Fruit fly (Drosophila melanogaster): ENCODE data around the gene Mettl3.

DNA sequence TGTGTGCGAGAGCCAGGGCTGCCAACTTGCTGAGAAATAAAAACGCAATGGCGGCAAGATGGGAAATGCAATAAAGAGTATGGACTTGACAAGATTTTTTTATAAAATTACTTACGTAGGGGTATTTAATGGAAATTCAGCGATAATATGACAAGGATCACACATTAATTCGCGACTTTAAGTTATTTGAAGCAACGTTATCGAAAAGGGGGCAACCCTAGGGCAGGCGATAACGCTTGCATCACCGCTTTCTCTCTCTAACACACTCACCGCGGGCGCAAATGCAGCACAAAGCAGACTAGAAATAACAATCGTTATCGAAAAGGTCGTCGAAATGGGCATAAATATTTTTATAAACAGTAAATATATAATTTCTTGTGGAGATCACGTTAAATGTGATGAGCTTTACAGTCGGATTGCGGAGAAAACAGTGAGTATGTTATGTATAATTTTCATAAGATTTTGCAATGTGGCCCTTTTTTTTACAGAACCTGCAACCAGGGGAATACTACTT, 16.1 kb downstream of the Mettl3 start, which contains the start of gene Rox8:
- TF ChIP-seq Mio (GFP tag; optimal IDR thresholded peaks at IDR 0.05), result no peak
- TF ChIP-seq pan (optimal IDR thresholded peaks at IDR 0.05), result no peak
- no peak for TF ChIP-seq Dfd (GFP tag; optimal IDR thresholded peaks at IDR 0.05)
- peak; percentile 52 for TF ChIP-seq woc (GFP tag; optimal IDR thresholded peaks at IDR 0.05)
- TF ChIP-seq Hr78 (GFP tag; optimal IDR thresholded peaks at IDR 0.05), result no peak
- TF ChIP-seq Jra (GFP tag; optimal IDR thresholded peaks at IDR 0.05), result no peak
- peak; percentile 30 for TF ChIP-seq ey (GFP tag; optimal IDR thresholded peaks at IDR 0.05)
- peak; percentile 96 for TF ChIP-seq psq (GFP tag; optimal IDR thresholded peaks at IDR 0.05)
- peak; percentile 71 for TF ChIP-seq fru (GFP tag; optimal IDR thresholded peaks at IDR 0.05)
- TF ChIP-seq CG32264 (GFP tag; optimal IDR thresholded peaks at IDR 0.05), result no peak
